Worm (Caenorhabditis elegans) whole organism, late embryonic: Measurements from ENCODE around the gene rpm-1.

Experiments used
- ama-1 ChIP-seq: fragments of 150-350 bp; optimal IDR thresholded peaks from 2 replicates; lab custom pipeline; 2014
- ceh-30 ChIP-seq: fragments of 150-350 bp; optimal IDR thresholded peaks from 2 replicates; lab custom pipeline; 2014; ENCODE audit warnings: missing biosample characterization, missing genetic modification characterization
- ceh-48 ChIP-seq: sonication (generic microtip); optimal IDR thresholded peaks from 2 replicates; lab custom pipeline; 2016; ENCODE audit warnings: missing genetic modification characterization, inconsistent platforms, missing compliant biosample characterization
- che-1 ChIP-seq: sonication (generic microtip); optimal IDR thresholded peaks from 2 replicates; lab custom pipeline; 2016; ENCODE audit warnings: mild to moderate bottlenecking, missing genetic modification characterization, missing compliant biosample characterization
- fkh-10 ChIP-seq: fragments of 150-350 bp; optimal IDR thresholded peaks from 2 replicates; lab custom pipeline; 2014; ENCODE audit warnings: missing biosample characterization, missing genetic modification reagents, missing genetic modification characterization
- gmeb-2 ChIP-seq: sonication (generic microtip); optimal IDR thresholded peaks from 2 replicates; lab custom pipeline; 2016; ENCODE audit warnings: missing genetic modification characterization, inconsistent platforms, missing compliant biosample characterization
- hlh-30 ChIP-seq: sonication (generic microtip); optimal IDR thresholded peaks from 2 replicates; lab custom pipeline; 2017; ENCODE audit warnings: antibody characterized with exemption, missing genetic modification characterization, missing compliant biosample characterization; ENCODE audit not compliant: insufficient read depth
- tbx-7 ChIP-seq: sonication (generic microtip); optimal IDR thresholded peaks from 2 replicates; lab custom pipeline; 2016; ENCODE audit warnings: missing genotype, missing genetic modification characterization, missing compliant biosample characterization
- unc-86 ChIP-seq: sonication (generic microtip); optimal IDR thresholded peaks from 2 replicates; lab custom pipeline; 2016; ENCODE audit warnings: missing genetic modification characterization, missing compliant biosample characterization

DNA sequence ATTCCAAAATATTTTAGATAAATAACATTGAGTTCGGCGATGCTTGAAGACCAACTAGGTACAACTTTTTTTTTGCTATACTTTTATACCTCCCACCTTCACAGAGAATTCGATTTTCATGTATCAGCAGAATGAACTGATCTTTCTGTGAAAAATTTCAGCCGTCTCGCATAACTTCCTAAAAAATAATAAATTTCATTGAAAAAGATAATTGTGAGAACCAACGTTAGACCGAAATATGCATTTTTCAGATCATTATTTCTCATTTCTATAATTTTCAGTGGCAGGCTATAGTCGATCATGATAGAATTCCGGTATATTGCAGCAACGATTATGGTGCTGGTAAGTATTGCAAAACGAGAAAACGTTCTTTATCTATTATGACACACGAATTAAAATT, 48.2 kb downstream of the rpm-1 start, which contains the start of gene srx-115:
- TF ChIP-seq hlh-30 (tag; lab: Kevin White, UChicago) (no peak), ceh-30 (tag; lab: Kevin White, UChicago) (no peak), fkh-10 (no peak), ama-1 (no peak), gmeb-2 (tag; lab: Kevin White, UChicago) (no peak), ceh-48 (tag; lab: Kevin White, UChicago) (no peak), tbx-7 (tag; lab: Kevin White, UChicago) (no peak), unc-86 (tag; lab: Kevin White, UChicago) (no peak), che-1 (tag; lab: Kevin White, UChicago) (no peak)
